Fruit fly (Drosophila melanogaster) S2 (cell line): Measurements from ENCODE around the gene UBL3.

Source experiments
- CG8478 ChIP-seq: fragments of >200 bp; optimal IDR thresholded peaks from 2 replicates; lab custom pipeline; 2018
- CTCF ChIP-seq, 2 experiments: fragments of >200 bp; optimal IDR thresholded peaks; 2 replicates each; lab custom pipeline; 2018

DNA sequence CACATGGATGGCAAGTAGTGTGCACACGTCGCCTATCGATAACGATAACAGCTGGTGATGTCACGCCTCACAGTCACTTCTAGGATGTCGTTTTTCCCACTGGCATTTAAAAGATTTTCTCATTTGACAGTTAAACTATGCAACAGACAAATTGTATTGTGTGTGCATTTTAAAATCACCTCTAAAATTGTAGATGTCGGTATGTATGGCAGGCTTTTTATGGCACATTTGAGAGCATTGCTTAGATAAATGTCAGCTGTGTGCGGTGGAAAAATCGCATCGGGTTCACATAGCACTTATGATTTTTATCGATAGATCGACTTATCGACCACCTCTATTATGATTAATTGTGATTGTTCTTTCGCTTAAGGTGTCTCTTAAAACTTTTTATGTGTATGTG, 8.8 kb downstream of the UBL3 start, which contains the start of the genes ArgRS and CG8578:
- TF ChIP-seq CG8478 (lab: Kevin White, UChicago): no peak
- no peak for TF ChIP-seq CTCF (optimal IDR thresholded peaks at IDR 0.05; lab: Kevin White, UChicago)
